Fruit fly (Drosophila melanogaster) whole organism, embryonic: ENCODE results near the gene CG3662.

Source experiments
- CG10431 ChIP-seq: fragments of 200-800 bp; sonication (Bioruptor generic); optimal IDR thresholded peaks from 3 replicates; lab custom pipeline; 2018; ENCODE audit warnings: missing biosample characterization, mild to moderate bottlenecking, missing genetic modification characterization
- CG10959 ChIP-seq: fragments of 200-800 bp; sonication (Bioruptor generic); IDR thresholded peaks from 2 replicates; pipeline ENCODE4 v1.3.6; 2022; ENCODE audit warnings: missing biosample characterization, missing genetic modification characterization
- CG11560 ChIP-seq: fragments of 200-800 bp; sonication (Bioruptor generic); IDR thresholded peaks from 3 replicates; pipeline ENCODE4 v1.3.6; 2022; ENCODE audit warnings: missing biosample characterization, missing genetic modification characterization
- CG13123 ChIP-seq: fragments of 200-800 bp; sonication (Bioruptor generic); optimal IDR thresholded peaks from 2 replicates; lab custom pipeline; 2016; ENCODE audit warnings: missing biosample characterization, missing genetic modification characterization
- CG14965 ChIP-seq: fragments of 200-800 bp; sonication (Bioruptor generic); optimal IDR thresholded peaks from 2 replicates; lab custom pipeline; 2016; ENCODE audit warnings: missing biosample characterization, missing genetic modification characterization, borderline replicate concordance
- CG15514 ChIP-seq: fragments of 200-800 bp; sonication (Bioruptor generic); optimal IDR thresholded peaks from 3 replicates; lab custom pipeline; 2017; ENCODE audit warnings: missing biosample characterization, missing genetic modification characterization, mild to moderate bottlenecking, moderate library complexity, missing genetic modification reagents
- CG17186 ChIP-seq: fragments of 200-800 bp; sonication (Bioruptor generic); optimal IDR thresholded peaks from 3 replicates; lab custom pipeline; 2017; ENCODE audit warnings: missing biosample characterization, missing genetic modification reagents, missing genetic modification characterization
- CG17359 ChIP-seq: fragments of 200-800 bp; sonication (Bioruptor generic); optimal IDR thresholded peaks from 3 replicates; lab custom pipeline; 2018; ENCODE audit warnings: missing biosample characterization, mild to moderate bottlenecking, missing genetic modification characterization, moderate library complexity
- CG18262 ChIP-seq: fragments of 200-800 bp; optimal IDR thresholded peaks from 3 replicates; lab custom pipeline; 2019; ENCODE audit warnings: missing biosample characterization, mild to moderate bottlenecking, missing genetic modification characterization, moderate library complexity
- CG2678 ChIP-seq: fragments of 200-800 bp; sonication (Bioruptor generic); optimal IDR thresholded peaks from 3 replicates; lab custom pipeline; 2019; ENCODE audit warnings: missing biosample characterization, mild to moderate bottlenecking, missing genetic modification characterization, moderate library complexity
- CG2712 ChIP-seq: fragments of 200-800 bp; optimal IDR thresholded peaks from 3 replicates; lab custom pipeline; 2019; ENCODE audit warnings: missing biosample characterization, mild to moderate bottlenecking, missing genetic modification characterization, moderate library complexity
- CG30403 ChIP-seq: fragments of 200-800 bp; sonication (Bioruptor generic); optimal IDR thresholded peaks from 3 replicates; lab custom pipeline; 2016; ENCODE audit warnings: missing biosample characterization, missing genetic modification characterization
- CG3407 ChIP-seq: fragments of 200-800 bp; sonication (Bioruptor generic); optimal IDR thresholded peaks from 2 replicates; lab custom pipeline; 2018; ENCODE audit warnings: missing biosample characterization, mild to moderate bottlenecking, missing genetic modification characterization
- CG4328 ChIP-seq: fragments of 200-800 bp; sonication (Bioruptor generic); optimal IDR thresholded peaks from 3 replicates; lab custom pipeline; 2017; ENCODE audit warnings: missing biosample characterization, missing genetic modification reagents, missing genetic modification characterization
- CG6765 ChIP-seq: fragments of 200-800 bp; sonication (Bioruptor generic); optimal IDR thresholded peaks from 3 replicates; lab custom pipeline; 2017; ENCODE audit warnings: missing biosample characterization, mild to moderate bottlenecking, missing genetic modification characterization
- CG6813 ChIP-seq: fragments of 200-800 bp; sonication (Bioruptor generic); optimal IDR thresholded peaks from 2 replicates; lab custom pipeline; 2017; ENCODE audit warnings: missing biosample characterization, missing genetic modification characterization, mild to moderate bottlenecking, moderate library complexity, missing genetic modification reagents
- CG7357 ChIP-seq: fragments of 200-800 bp; sonication (Bioruptor generic); IDR thresholded peaks from 3 replicates; pipeline ENCODE4 v1.3.6; 2022; ENCODE audit warnings: missing biosample characterization, missing genetic modification characterization
- CG8359 ChIP-seq: fragments of 200-800 bp; sonication (Bioruptor generic); optimal IDR thresholded peaks from 2 replicates; lab custom pipeline; 2017; ENCODE audit warnings: missing biosample characterization, mild to moderate bottlenecking, missing genetic modification characterization, borderline replicate concordance
- CG9437 ChIP-seq: fragments of 200-800 bp; sonication (Bioruptor generic); optimal IDR thresholded peaks from 2 replicates; lab custom pipeline; 2018; ENCODE audit warnings: missing biosample characterization, mild to moderate bottlenecking, missing genetic modification characterization
- CrebB ChIP-seq: fragments of 200-800 bp; sonication (Bioruptor generic); optimal IDR thresholded peaks from 3 replicates; lab custom pipeline; 2018; ENCODE audit warnings: missing biosample characterization, mild to moderate bottlenecking, missing genetic modification characterization
- Dip2 ChIP-seq: fragments of 200-800 bp; sonication (Bioruptor generic); IDR thresholded peaks from 2 replicates; pipeline ENCODE4 v1.3.6; 2022; ENCODE audit warnings: missing biosample characterization, missing genetic modification characterization
- Fer3 ChIP-seq: fragments of 200-800 bp; sonication (Bioruptor generic); optimal IDR thresholded peaks from 2 replicates; lab custom pipeline; 2018; ENCODE audit warnings: missing biosample characterization, mild to moderate bottlenecking, missing genetic modification characterization, moderate library complexity
- HLH3B ChIP-seq: fragments of 200-800 bp; sonication (Bioruptor generic); IDR thresholded peaks from 2 replicates; pipeline ENCODE4 v1.3.6; 2022; ENCODE audit warnings: missing biosample characterization, missing genetic modification characterization
- HmgD ChIP-seq: fragments of 200-800 bp; sonication (Bioruptor generic); optimal IDR thresholded peaks from 3 replicates; lab custom pipeline; 2016; ENCODE audit warnings: missing biosample characterization, missing genetic modification characterization
- Max ChIP-seq: fragments of 200-800 bp; sonication (Bioruptor generic); optimal IDR thresholded peaks from 2 replicates; lab custom pipeline; 2016; ENCODE audit warnings: missing biosample characterization, mild to moderate bottlenecking, missing genetic modification characterization
- NC2β ChIP-seq: fragments of 200-800 bp; sonication (Bioruptor generic); optimal IDR thresholded peaks from 2 replicates; lab custom pipeline; 2016; ENCODE audit warnings: missing biosample characterization, missing genetic modification characterization
- NK7.1 ChIP-seq: fragments of 200-800 bp; sonication (Bioruptor generic); optimal IDR thresholded peaks from 3 replicates; lab custom pipeline; 2016; ENCODE audit warnings: missing biosample characterization, missing genetic modification characterization
- Neu2 ChIP-seq: fragments of 200-800 bp; sonication (Bioruptor generic); optimal IDR thresholded peaks from 3 replicates; lab custom pipeline; 2016; ENCODE audit warnings: missing biosample characterization, missing genetic modification characterization, borderline replicate concordance
- Sox100B ChIP-seq: fragments of 200-800 bp; sonication (Bioruptor generic); optimal IDR thresholded peaks from 3 replicates; lab custom pipeline; 2018; ENCODE audit warnings: missing biosample characterization, mild to moderate bottlenecking, missing genetic modification characterization
- Spps ChIP-seq: fragments of 200-800 bp; sonication (Bioruptor generic); optimal IDR thresholded peaks from 2 replicates; lab custom pipeline; 2018; ENCODE audit warnings: missing biosample characterization, mild to moderate bottlenecking, missing genetic modification characterization
- TFAM ChIP-seq: fragments of 200-800 bp; sonication (Bioruptor generic); optimal IDR thresholded peaks from 2 replicates; lab custom pipeline; 2017; ENCODE audit warnings: missing biosample characterization, missing genetic modification characterization, inconsistent platforms
- Xbp1 ChIP-seq: fragments of 200-800 bp; sonication (Bioruptor generic); optimal IDR thresholded peaks from 3 replicates; lab custom pipeline; 2016; ENCODE audit warnings: missing biosample characterization, mild to moderate bottlenecking, missing genetic modification characterization
- YL-1 ChIP-seq: fragments of 200-800 bp; sonication (Bioruptor generic); optimal IDR thresholded peaks from 3 replicates; lab custom pipeline; 2017; ENCODE audit warnings: missing biosample characterization, mild to moderate bottlenecking, missing genetic modification characterization
- ap ChIP-seq: fragments of 200-800 bp; sonication (Bioruptor generic); IDR thresholded peaks from 2 replicates; pipeline ENCODE4 v1.3.6; 2022; ENCODE audit warnings: missing biosample characterization, missing genetic modification characterization
- caup ChIP-seq: fragments of 200-800 bp; sonication (Bioruptor generic); optimal IDR thresholded peaks from 3 replicates; lab custom pipeline; 2017; ENCODE audit warnings: missing biosample characterization, mild to moderate bottlenecking, missing genetic modification characterization, moderate library complexity; ENCODE audit not compliant: severe bottlenecking
- chn ChIP-seq: fragments of 200-800 bp; sonication (Bioruptor generic); optimal IDR thresholded peaks from 2 replicates; lab custom pipeline; 2016; ENCODE audit warnings: missing biosample characterization, missing genetic modification characterization
- ci ChIP-seq: fragments of 200-800 bp; sonication (Bioruptor generic); IDR thresholded peaks from 3 replicates; pipeline ENCODE4 v1.3.6; 2022; ENCODE audit warnings: missing biosample characterization, missing genetic modification characterization
- dm ChIP-seq: fragments of 200-800 bp; sonication (Bioruptor generic); optimal IDR thresholded peaks from 3 replicates; lab custom pipeline; 2016; ENCODE audit warnings: missing biosample characterization, missing genetic modification characterization
- emc ChIP-seq: fragments of 200-800 bp; sonication (Bioruptor generic); optimal IDR thresholded peaks from 2 replicates; lab custom pipeline; 2016; ENCODE audit warnings: missing biosample characterization, missing genetic modification characterization
- gt ChIP-seq: fragments of 200-800 bp; sonication (Bioruptor generic); IDR thresholded peaks from 2 replicates; pipeline ENCODE4 v1.3.6; 2022; ENCODE audit warnings: missing biosample characterization, missing genetic modification characterization
- ham ChIP-seq: fragments of 200-800 bp; sonication (Bioruptor generic); IDR thresholded peaks from 2 replicates; pipeline ENCODE4 v1.3.6; 2022; ENCODE audit warnings: missing biosample characterization, missing genetic modification characterization
- ind ChIP-seq: fragments of 200-800 bp; sonication (Bioruptor generic); optimal IDR thresholded peaks from 3 replicates; lab custom pipeline; 2016; ENCODE audit warnings: missing biosample characterization, missing genetic modification characterization
- lola ChIP-seq, 3 experiments: fragments of >200 bp in 2 of 3; fragments of 200-800 bp in 1 of 3; sonication (Bioruptor generic) in 1 of 3; optimal IDR thresholded peaks; 2 replicates each; lab custom pipeline; 2017 to 2019; ENCODE audit warnings: missing biosample characterization in 3 of 3, missing genetic modification characterization in 3 of 3, mild to moderate bottlenecking in 1 of 3, moderate library complexity in 1 of 3
- lov ChIP-seq, 2 experiments: fragments of 200-800 bp in 1 of 2; fragments of >200 bp in 1 of 2; sonication (Bioruptor generic) in 1 of 2; IDR thresholded peaks in 1 of 2; optimal IDR thresholded peaks in 1 of 2; 2 replicates in 1 of 2; 3 replicates in 1 of 2; pipeline versions ENCODE4 v1.3.6 to Lab custom; 2017 to 2022; ENCODE audit warnings: missing biosample characterization in 1 of 2, missing genetic modification characterization in 1 of 2
- odd ChIP-seq: fragments of 200-800 bp; sonication (Bioruptor generic); optimal IDR thresholded peaks from 2 replicates; lab custom pipeline; 2017; ENCODE audit warnings: missing biosample characterization, mild to moderate bottlenecking, missing genetic modification characterization
- pnt ChIP-seq: fragments of 200-800 bp; sonication (Bioruptor generic); optimal IDR thresholded peaks from 3 replicates; lab custom pipeline; 2016; ENCODE audit warnings: missing biosample characterization, missing genetic modification characterization
- pum ChIP-seq: fragments of 200-800 bp; sonication (Bioruptor generic); optimal IDR thresholded peaks from 2 replicates; lab custom pipeline; 2016; ENCODE audit warnings: missing biosample characterization, missing genetic modification characterization
- row ChIP-seq: fragments of 200-800 bp; sonication (Bioruptor generic); IDR thresholded peaks from 3 replicates; pipeline ENCODE4 v1.3.6; 2022; ENCODE audit warnings: missing biosample characterization, missing genetic modification characterization
- slp2 ChIP-seq: fragments of 200-800 bp; sonication (Bioruptor generic); optimal IDR thresholded peaks from 2 replicates; lab custom pipeline; 2016; ENCODE audit warnings: missing biosample characterization, missing genetic modification characterization
- zen2 ChIP-seq: fragments of 200-800 bp; sonication (Bioruptor generic); IDR thresholded peaks from 3 replicates; pipeline ENCODE4 v1.3.6; 2022; ENCODE audit warnings: missing biosample characterization, missing genetic modification characterization; ENCODE audit not compliant: partially characterized antibody

CG3662 gene

DNA sequence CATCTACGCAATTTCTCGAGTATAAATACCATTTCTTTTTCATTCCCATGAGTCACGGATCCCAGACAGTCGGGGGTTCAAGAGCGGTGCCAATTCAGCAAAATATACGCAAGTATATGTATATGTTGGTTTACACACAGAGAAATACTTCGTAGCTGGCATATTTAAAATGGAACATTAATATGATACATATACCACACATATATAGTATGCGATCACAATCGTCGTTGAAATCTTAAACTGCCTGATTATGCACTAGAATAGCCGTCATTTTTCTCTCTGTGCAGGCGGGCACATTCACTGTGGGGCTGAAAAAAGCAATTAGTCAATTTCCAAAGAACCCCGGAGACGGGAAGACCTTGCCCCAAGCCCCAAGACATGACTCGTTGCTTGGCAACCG, 20.6 kb downstream of the CG3662 start (continued):
- no peak for TF ChIP-seq slp2 (GFP tag; lab: Kevin White, UChicago)
- TF ChIP-seq CG6765 (GFP tag; lab: Kevin White, UChicago), result peak; percentile 44
- TF ChIP-seq CG3407 (GFP tag; lab: Kevin White, UChicago), result peak; percentile 19
- TF ChIP-seq HmgD (GFP tag; lab: Kevin White, UChicago), result no peak
- TF ChIP-seq TFAM (GFP tag; lab: Kevin White, UChicago), result no peak
- no peak for TF ChIP-seq zen2 (GFP tag; lab: Robert Waterston, UW)
- TF ChIP-seq ham (GFP tag; lab: Robert Waterston, UW), result peak; percentile 57; the same call in 1 of the 2 replicates
- peak; percentile 16 for TF ChIP-seq CG9437 (GFP tag; lab: Kevin White, UChicago)
- peak; percentile 26 for TF ChIP-seq NK7.1 (GFP tag; lab: Kevin White, UChicago)
- peak; percentile 55 for TF ChIP-seq Max (GFP tag; lab: Kevin White, UChicago)
- TF ChIP-seq pum (GFP tag; lab: Kevin White, UChicago), result no peak
- TF ChIP-seq NC2β (GFP tag; lab: Kevin White, UChicago), result peak; percentile 50
- peak; percentile 51; the same call in 1 of the 2 replicates for TF ChIP-seq ap
- no peak for TF ChIP-seq Neu2 (GFP tag; lab: Kevin White, UChicago)
- TF ChIP-seq YL-1, result no peak
- TF ChIP-seq lov (optimal IDR thresholded peaks at IDR 0.05; lab: Kevin White, UChicago), result no peak
- TF ChIP-seq lov (GFP tag; IDR thresholded peaks at IDR 0.05; lab: Robert Waterston, UW), result peak; percentile 72; the same call in 1 of the 3 replicates
- no peak for TF ChIP-seq CG14965
- no peak for TF ChIP-seq CG10431 (GFP tag; lab: Kevin White, UChicago)
- peak; percentile 61 for TF ChIP-seq CG10959 (GFP tag; lab: Robert Waterston, UW)
- TF ChIP-seq CrebB, result peak; percentile 53
- TF ChIP-seq HLH3B, result peak; percentile 82
- peak; percentile 24 for TF ChIP-seq CG4328 (GFP tag; lab: Kevin White, UChicago)
- TF ChIP-seq Dip2 (GFP tag; lab: Robert Waterston, UW), result no peak
- peak; percentile 45; the same call in 1 of the 3 replicates for TF ChIP-seq CG7357 (GFP tag; lab: Robert Waterston, UW)
- peak; percentile 79 for TF ChIP-seq CG30403 (GFP tag; lab: Kevin White, UChicago)
- TF ChIP-seq Fer3 (tag; lab: Kevin White, UChicago), result peak; percentile 80
- peak; percentile 64 for TF ChIP-seq CG15514 (GFP tag; lab: Kevin White, UChicago)
- TF ChIP-seq odd (GFP tag; lab: Kevin White, UChicago), result peak; percentile 6
- TF ChIP-seq CG2678 (tag; lab: Kevin White, UChicago), result peak; percentile 83
- TF ChIP-seq chn (GFP tag; lab: Kevin White, UChicago), result peak; percentile 63
- TF ChIP-seq CG17186, result no peak
- TF ChIP-seq emc (GFP tag; lab: Kevin White, UChicago), result no peak
- peak; percentile 85 for TF ChIP-seq row (GFP tag; lab: Robert Waterston, UW)
- peak; percentile 59; the same call in 1 of the 3 replicates for TF ChIP-seq CG11560 (tag; lab: Robert Waterston, UW)
- TF ChIP-seq CG18262 (tag; lab: Kevin White, UChicago), result peak; percentile 67
- peak; percentile 68 for TF ChIP-seq CG2712 (tag; lab: Kevin White, UChicago)
- TF ChIP-seq pnt (GFP tag; lab: Kevin White, UChicago), result no peak
- TF ChIP-seq lola (GFP tag; optimal IDR thresholded peaks at IDR 0.05; lab: Kevin White, UChicago), result peak in 1 of 3 experiments; percentile 17
- TF ChIP-seq Spps, result peak; percentile 28
- TF ChIP-seq gt, result peak; percentile 77
- peak; percentile 70 for TF ChIP-seq CG17359 (tag; lab: Kevin White, UChicago)
- peak; percentile 81 for TF ChIP-seq Xbp1 (GFP tag; lab: Kevin White, UChicago)
- peak; percentile 29 for TF ChIP-seq dm (GFP tag; lab: Kevin White, UChicago)
- no peak for TF ChIP-seq CG13123
- peak; percentile 17 for TF ChIP-seq Sox100B (GFP tag; lab: Kevin White, UChicago)
- peak; percentile 70 for TF ChIP-seq ind (GFP tag; lab: Kevin White, UChicago)
- peak; percentile 69 for TF ChIP-seq CG6813 (GFP tag; lab: Kevin White, UChicago)
- TF ChIP-seq ci (GFP tag; lab: Robert Waterston, UW), result peak; percentile 82
- no peak for TF ChIP-seq CG8359 (GFP tag; lab: Kevin White, UChicago)
- peak; percentile 72 for TF ChIP-seq caup
